Fruit fly (Drosophila melanogaster) whole organism: ENCODE data around the gene CG9287.

Experiments
- CG8478 ChIP-seq: fragments of >200 bp; optimal IDR thresholded peaks from 2 replicates; lab custom pipeline; 2018; ENCODE audit warnings: inconsistent platforms
- Dll ChIP-seq: fragments of >200 bp; optimal IDR thresholded peaks from 2 replicates; lab custom pipeline; 2017
- EcR ChIP-seq, 2 experiments: fragments of >200 bp; optimal IDR thresholded peaks; 2 replicates each; lab custom pipeline; 2017; ENCODE audit warnings: missing biosample characterization in 2 of 2, missing genetic modification characterization in 2 of 2, missing genetic modification reagents in 2 of 2
- pan ChIP-seq: fragments of >200 bp; optimal IDR thresholded peaks from 2 replicates; lab custom pipeline; 2017
- psq ChIP-seq: fragments of >200 bp; optimal IDR thresholded peaks from 2 replicates; lab custom pipeline; 2017
- usp ChIP-seq: fragments of >200 bp; optimal IDR thresholded peaks from 2 replicates; lab custom pipeline; 2017; ENCODE audit warnings: missing biosample characterization, missing genetic modification characterization, mixed read lengths

Gene CG9287

DNA sequence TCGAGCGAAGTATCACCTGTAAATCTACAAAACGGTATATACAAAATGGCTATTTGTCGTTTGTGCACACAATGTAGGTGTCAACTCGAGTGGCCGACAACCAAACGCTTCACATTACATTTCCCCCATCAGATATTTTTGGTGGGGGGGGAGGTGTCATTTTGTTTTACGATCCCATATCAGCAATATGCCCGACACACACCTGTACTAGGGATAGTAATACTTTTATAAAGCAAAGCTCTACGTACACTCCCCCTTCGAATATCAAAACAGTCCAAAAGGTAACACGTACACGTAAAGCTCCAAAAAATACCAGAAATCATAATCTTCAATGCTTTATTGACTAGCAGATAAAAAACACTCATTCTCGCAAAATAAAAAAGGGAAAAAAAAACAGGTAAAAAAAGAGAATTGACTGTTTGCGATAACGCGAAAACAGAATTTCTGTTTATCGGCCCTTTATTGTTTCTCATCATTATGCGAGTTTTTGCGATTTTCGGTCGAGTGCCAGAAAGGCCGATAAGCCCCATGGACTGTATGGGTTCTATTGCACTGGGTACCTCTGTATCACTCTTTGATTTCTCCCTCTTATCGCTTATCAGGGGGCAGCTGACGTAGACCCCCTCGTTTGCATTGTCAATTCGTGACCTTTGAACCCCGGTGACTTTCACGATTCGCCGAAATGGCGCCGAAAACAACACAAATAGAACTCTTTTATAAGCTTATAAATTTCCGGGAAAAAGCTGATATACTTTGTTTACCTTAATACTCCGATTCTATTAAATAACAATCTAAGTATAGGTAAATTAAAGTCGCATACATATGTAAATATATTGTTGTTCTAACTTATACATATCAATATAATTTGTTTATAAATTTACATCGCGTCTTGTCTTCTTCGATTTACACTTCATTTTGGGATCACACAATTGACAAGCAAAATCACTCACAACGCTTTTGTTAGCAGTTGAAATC is 25.3 kb upstream of the CG9287 start, which contains the start of gene CatB:
CatB (plus strand) TSS at position 925 of the 975 bp plus-strand sequence.
- no peak for TF ChIP-seq Dll (lab: Kevin White, UChicago)
- TF ChIP-seq usp (GFP tag; lab: Kevin White, UChicago) = no peak
- no peak for TF ChIP-seq psq (lab: Kevin White, UChicago)
- no peak for TF ChIP-seq pan (lab: Kevin White, UChicago)
- TF ChIP-seq CG8478 (lab: Kevin White, UChicago) = no peak
- TF ChIP-seq EcR (GFP tag; optimal IDR thresholded peaks at IDR 0.05; lab: Kevin White, UChicago) = no peak

- TF ChIP-seq EcR (GFP tag; optimal IDR thresholded peaks at IDR 0.05; lab: Kevin White, UChicago) = no peak
- TF ChIP-seq pan (lab: Kevin White, UChicago) = no peak
- no peak for TF ChIP-seq CG8478 (lab: Kevin White, UChicago)
- TF ChIP-seq Dll (lab: Kevin White, UChicago) = no peak
- TF ChIP-seq usp (GFP tag; lab: Kevin White, UChicago) = no peak
- TF ChIP-seq psq (lab: Kevin White, UChicago) = no peak
Observed at dm6 chr2L:8702907-8703626, 23.5 kb upstream of the CG9287 start.

dm6 chr2L:8700870-8701616 is 21.4 kb upstream of the CG9287 start:
- TF ChIP-seq pan (lab: Kevin White, UChicago) (no peak), EcR (GFP tag; optimal IDR thresholded peaks at IDR 0.05; lab: Kevin White, UChicago) (no peak), Dll (lab: Kevin White, UChicago) (no peak), psq (lab: Kevin White, UChicago) (no peak)

- TF ChIP-seq EcR (GFP tag; optimal IDR thresholded peaks at IDR 0.05; lab: Kevin White, UChicago) (no peak), pan (lab: Kevin White, UChicago) (no peak), Dll (lab: Kevin White, UChicago) (no peak), CG8478 (lab: Kevin White, UChicago) (no peak), usp (GFP tag; lab: Kevin White, UChicago) (no peak)
Observed at dm6 chr2L:8699895-8700314, 20.3 kb upstream of the CG9287 start.

- no peak for TF ChIP-seq pan (lab: Kevin White, UChicago)
- TF ChIP-seq EcR (GFP tag; optimal IDR thresholded peaks at IDR 0.05; lab: Kevin White, UChicago) = no peak
- no peak for TF ChIP-seq psq (lab: Kevin White, UChicago)
Observed at dm6 chr2L:8697915-8698627, 18.5 kb upstream of the CG9287 start.

dm6 chr2L:8694250-8694704 is 14.7 kb upstream of the CG9287 start:
- TF ChIP-seq Dll (lab: Kevin White, UChicago) (no peak), pan (lab: Kevin White, UChicago) (no peak), CG8478 (lab: Kevin White, UChicago) (no peak), psq (lab: Kevin White, UChicago) (no peak), usp (GFP tag; lab: Kevin White, UChicago) (no peak), EcR (GFP tag; optimal IDR thresholded peaks at IDR 0.05; lab: Kevin White, UChicago) (no peak)

dm6 chr2L:8692426-8693180 is 13.0 kb upstream of the CG9287 start:
- TF ChIP-seq usp (GFP tag; lab: Kevin White, UChicago) = no peak
- no peak for TF ChIP-seq psq (lab: Kevin White, UChicago)
- no peak for TF ChIP-seq CG8478 (lab: Kevin White, UChicago)
- no peak for TF ChIP-seq Dll (lab: Kevin White, UChicago)

DNA sequence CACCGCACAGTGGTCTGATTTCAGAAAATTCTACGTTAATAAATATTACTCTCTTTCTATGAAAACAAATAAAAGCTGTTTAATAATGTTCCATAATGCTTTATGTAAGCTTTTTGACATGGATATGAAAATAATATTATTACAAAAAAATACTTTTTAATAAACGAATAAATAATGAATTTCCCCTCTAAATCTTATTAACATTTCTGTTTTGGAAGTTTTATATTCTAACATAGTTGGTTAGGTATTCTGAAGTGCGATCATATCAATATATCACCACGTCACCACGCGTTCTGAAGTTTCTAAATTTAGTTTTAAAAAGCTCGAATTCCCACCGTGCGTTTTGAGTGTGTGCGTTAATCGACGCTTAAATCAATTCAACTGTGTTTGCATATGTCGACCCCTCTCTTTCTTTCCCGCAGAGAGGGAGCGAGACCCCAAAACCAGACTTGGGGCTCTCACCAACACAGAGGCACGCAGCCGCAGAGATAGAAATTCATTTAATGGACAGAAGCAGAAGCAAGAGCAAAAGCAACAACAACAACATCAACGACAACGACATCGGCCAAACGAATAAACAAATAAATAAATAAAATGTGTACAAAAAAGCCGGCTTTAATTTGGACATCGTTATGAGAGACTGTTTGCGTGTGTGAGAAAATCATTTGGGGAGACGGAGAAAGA is 11.8 kb upstream of the CG9287 start:
- peak; percentile 41 for TF ChIP-seq CG8478 (lab: Kevin White, UChicago)
- TF ChIP-seq psq (lab: Kevin White, UChicago) = no peak

dm6 chr2L:8690913-8691291 is 11.3 kb upstream of the CG9287 start:
- TF ChIP-seq Dll (lab: Kevin White, UChicago) = no peak
- no peak for TF ChIP-seq psq (lab: Kevin White, UChicago)
- TF ChIP-seq CG8478 (lab: Kevin White, UChicago) = no peak
- no peak for TF ChIP-seq EcR (GFP tag; optimal IDR thresholded peaks at IDR 0.05; lab: Kevin White, UChicago)
- TF ChIP-seq pan (lab: Kevin White, UChicago) = no peak
- no peak for TF ChIP-seq usp (GFP tag; lab: Kevin White, UChicago)
